Worm (Caenorhabditis elegans) whole organism, young adult: ENCODE data around the gene gldi-8.

Experiments
- B0336.3 ChIP-seq: fragments of 200-800 bp; sonication (Bioruptor generic); IDR thresholded peaks from 2 replicates; pipeline ENCODE4 v1.3.6; 2022; ENCODE audit warnings: missing genetic modification characterization, missing compliant biosample characterization
- D2030.7 ChIP-seq: fragments of 200-800 bp; sonication (Bioruptor generic); IDR thresholded peaks from 2 replicates; pipeline ENCODE4 v1.3.6; 2022; ENCODE audit warnings: missing genetic modification reagents, missing genetic modification characterization, missing compliant biosample characterization
- F33H1.4 ChIP-seq: fragments of 200-800 bp; sonication (Bioruptor generic); IDR thresholded peaks from 2 replicates; pipeline ENCODE4 v1.3.6; 2022; ENCODE audit warnings: missing genetic modification reagents, missing genetic modification characterization, missing compliant biosample characterization
- K11D2.4 ChIP-seq: fragments of 200-800 bp; sonication (Bioruptor generic); IDR thresholded peaks from 2 replicates; pipeline ENCODE4 v1.3.6; 2022; ENCODE audit warnings: missing genetic modification reagents, missing genetic modification characterization, missing compliant biosample characterization
- K12H6.12 ChIP-seq: fragments of 200-800 bp; sonication (Bioruptor generic); optimal IDR thresholded peaks from 2 replicates; lab custom pipeline; 2018; ENCODE audit warnings: mild to moderate bottlenecking, missing genetic modification characterization, missing compliant biosample characterization
- Y53G8AR.9 ChIP-seq: fragments of 200-800 bp; sonication (Bioruptor generic); conservative IDR thresholded peaks from 2 replicates; pipeline ENCODE4 v1.3.6; 2022; ENCODE audit warnings: missing genetic modification reagents, missing genetic modification characterization, missing compliant biosample characterization
- aptf-2 ChIP-seq: fragments of 200-800 bp; sonication (Bioruptor generic); conservative IDR thresholded peaks from 2 replicates; pipeline ENCODE4 v1.3.6; 2022; ENCODE audit warnings: missing genetic modification reagents, missing genetic modification characterization, missing compliant biosample characterization
- attf-5 ChIP-seq: fragments of 200-800 bp; sonication (Bioruptor generic); optimal IDR thresholded peaks from 2 replicates; lab custom pipeline; 2018; ENCODE audit warnings: mild to moderate bottlenecking, missing genetic modification characterization, missing compliant biosample characterization
- cebp-1 ChIP-seq, 2 experiments: fragments of 200-800 bp in 1 of 2; sonication (Bioruptor generic) in 1 of 2; sonication (generic microtip) in 1 of 2; IDR thresholded peaks in 1 of 2; optimal IDR thresholded peaks in 1 of 2; 2 replicates each; pipeline versions ENCODE4 v1.3.6 to Lab custom; 2017 to 2022; ENCODE audit warnings: missing compliant biosample characterization in 2 of 2, missing genetic modification characterization in 2 of 2, mild to moderate bottlenecking in 1 of 2, missing genetic modification reagents in 1 of 2, moderate library complexity in 1 of 2
- ceh-91 ChIP-seq: fragments of 200-800 bp; sonication (Bioruptor generic); IDR thresholded peaks from 2 replicates; pipeline ENCODE4 v1.3.6; 2022; ENCODE audit warnings: missing genetic modification reagents, missing genetic modification characterization, missing compliant biosample characterization
- egrh-3 ChIP-seq: fragments of 200-800 bp; sonication (Bioruptor generic); IDR thresholded peaks from 2 replicates; pipeline ENCODE4 v1.3.6; 2022; ENCODE audit warnings: missing genetic modification reagents, missing genetic modification characterization, missing compliant biosample characterization
- ets-4 ChIP-seq: fragments of 200-800 bp; sonication (Bioruptor generic); optimal IDR thresholded peaks from 2 replicates; lab custom pipeline; 2018; ENCODE audit warnings: mild to moderate bottlenecking, missing genetic modification characterization, missing compliant biosample characterization
- hlh-12 ChIP-seq: sonication (generic microtip); optimal IDR thresholded peaks from 2 replicates; lab custom pipeline; 2016; ENCODE audit warnings: missing genetic modification characterization, missing compliant biosample characterization
- hlh-26 ChIP-seq: fragments of 200-800 bp; sonication (Bioruptor generic); conservative IDR thresholded peaks from 2 replicates; pipeline ENCODE4 v1.3.6; 2022; ENCODE audit warnings: missing genetic modification reagents, missing genetic modification characterization, missing compliant biosample characterization
- hrde-1 ChIP-seq: sonication (generic microtip); optimal IDR thresholded peaks from 2 replicates; lab custom pipeline; 2016; ENCODE audit warnings: missing genetic modification characterization, mild to moderate bottlenecking, missing compliant biosample characterization, moderate library complexity, missing genotype, missing genetic modification reagents, borderline replicate concordance
- lag-1 ChIP-seq: fragments of 200-800 bp; sonication (Bioruptor generic); IDR thresholded peaks from 2 replicates; pipeline ENCODE4 v1.3.6; 2022; ENCODE audit warnings: missing genetic modification reagents, missing genetic modification characterization, missing compliant biosample characterization
- lin-26 ChIP-seq: fragments of 200-800 bp; sonication (Bioruptor generic); IDR thresholded peaks from 2 replicates; pipeline ENCODE4 v1.3.6; 2022; ENCODE audit warnings: missing genetic modification reagents, missing genetic modification characterization, missing compliant biosample characterization
- lin-54 ChIP-seq: fragments of 200-800 bp; sonication (Bioruptor generic); optimal IDR thresholded peaks from 2 replicates; lab custom pipeline; 2018; ENCODE audit warnings: mild to moderate bottlenecking, missing genetic modification characterization, missing compliant biosample characterization
- lsl-1 ChIP-seq: fragments of 200-800 bp; sonication (Bioruptor generic); optimal IDR thresholded peaks from 2 replicates; lab custom pipeline; 2018; ENCODE audit warnings: mild to moderate bottlenecking, missing genetic modification characterization, moderate library complexity, missing compliant biosample characterization
- madf-3 ChIP-seq: fragments of 200-800 bp; sonication (Bioruptor generic); IDR thresholded peaks from 2 replicates; pipeline ENCODE4 v1.3.6; 2022; ENCODE audit warnings: missing genetic modification reagents, missing genetic modification characterization, missing compliant biosample characterization
- madf-6 ChIP-seq: fragments of 200-800 bp; sonication (Bioruptor generic); IDR thresholded peaks from 2 replicates; pipeline ENCODE4 v1.3.6; 2022; ENCODE audit warnings: missing genetic modification reagents, missing genetic modification characterization, missing compliant biosample characterization
- madf-8 ChIP-seq: fragments of 200-800 bp; sonication (Bioruptor generic); conservative IDR thresholded peaks from 2 replicates; pipeline ENCODE4 v1.3.6; 2022; ENCODE audit warnings: missing genetic modification reagents, missing genetic modification characterization, missing compliant biosample characterization
- mel-28 ChIP-seq: sonication (generic microtip); optimal IDR thresholded peaks from 2 replicates; lab custom pipeline; 2016; ENCODE audit warnings: borderline replicate concordance, mild to moderate bottlenecking, missing genetic modification characterization, missing compliant biosample characterization
- nfyb-1 ChIP-seq: fragments of 200-800 bp; sonication (Bioruptor generic); IDR thresholded peaks from 2 replicates; pipeline ENCODE4 v1.3.6; 2022; ENCODE audit warnings: missing genetic modification reagents, missing genetic modification characterization, missing compliant biosample characterization
- rec-8 ChIP-seq, 2 experiments: sonication (generic microtip); optimal IDR thresholded peaks; 2 replicates each; lab custom pipeline; 2016; ENCODE audit warnings: mild to moderate bottlenecking in 2 of 2, missing genetic modification characterization in 2 of 2, missing genetic modification reagents in 2 of 2, missing genotype in 2 of 2, missing biosample characterization in 1 of 2, missing compliant biosample characterization in 1 of 2, moderate library complexity in 1 of 2
- rpc-1 ChIP-seq, 2 experiments: fragments of 150-350 bp in 1 of 2; sonication (generic microtip) in 1 of 2; optimal IDR thresholded peaks; 2 replicates each; lab custom pipeline; 2014 to 2018; ENCODE audit warnings: missing biosample characterization in 1 of 2, missing genetic modification characterization in 1 of 2, missing genetic modification reagents in 1 of 2, missing genotype in 1 of 2
- sea-2 ChIP-seq: fragments of 200-800 bp; sonication (Bioruptor generic); IDR thresholded peaks from 2 replicates; pipeline ENCODE4 v1.3.6; 2022; ENCODE audit warnings: missing genetic modification characterization, missing compliant biosample characterization
- snpc-1.3 ChIP-seq: sonication (generic microtip); optimal IDR thresholded peaks from 2 replicates; lab custom pipeline; 2017; ENCODE audit warnings: missing genetic modification characterization, mild to moderate bottlenecking, missing compliant biosample characterization, antibody characterized with exemption, moderate library complexity, missing genotype, missing genetic modification reagents; ENCODE audit not compliant: insufficient read depth
- snpc-3.4 ChIP-seq: sonication (generic microtip); optimal IDR thresholded peaks from 2 replicates; lab custom pipeline; 2017; ENCODE audit warnings: missing genetic modification characterization, mild to moderate bottlenecking, missing compliant biosample characterization, antibody characterized with exemption, moderate library complexity, missing genotype, missing genetic modification reagents
- unc-62 ChIP-seq: fragments of 150-350 bp; optimal IDR thresholded peaks from 2 replicates; lab custom pipeline; 2014; ENCODE audit warnings: missing biosample characterization, missing genetic modification reagents, missing genetic modification characterization
- xnd-1 ChIP-seq: sonication (generic microtip); optimal IDR thresholded peaks from 2 replicates; lab custom pipeline; 2016; ENCODE audit warnings: missing genotype, missing genetic modification reagents, missing genetic modification characterization, missing compliant biosample characterization
- zfh-2 ChIP-seq: fragments of 200-800 bp; sonication (Bioruptor generic); conservative IDR thresholded peaks from 2 replicates; pipeline ENCODE4 v1.3.6; 2022; ENCODE audit warnings: missing genetic modification reagents, missing genetic modification characterization, missing compliant biosample characterization
- zim-3 ChIP-seq: sonication (generic microtip); optimal IDR thresholded peaks from 2 replicates; lab custom pipeline; 2017; ENCODE audit warnings: mild to moderate bottlenecking, missing genetic modification characterization, moderate library complexity, missing compliant biosample characterization
- ztf-26 ChIP-seq: sonication (generic microtip); optimal IDR thresholded peaks from 2 replicates; lab custom pipeline; 2017; ENCODE audit warnings: missing genetic modification characterization, missing compliant biosample characterization
- ztf-28 ChIP-seq: fragments of 200-800 bp; sonication (Bioruptor generic); IDR thresholded peaks from 2 replicates; pipeline ENCODE4 v1.3.6; 2022; ENCODE audit warnings: missing genetic modification reagents, missing genetic modification characterization, missing compliant biosample characterization
- ztf-3 ChIP-seq: fragments of 200-800 bp; sonication (Bioruptor generic); optimal IDR thresholded peaks from 2 replicates; lab custom pipeline; 2018; ENCODE audit warnings: mild to moderate bottlenecking, missing genetic modification characterization, missing compliant biosample characterization

Gene gldi-8

DNA sequence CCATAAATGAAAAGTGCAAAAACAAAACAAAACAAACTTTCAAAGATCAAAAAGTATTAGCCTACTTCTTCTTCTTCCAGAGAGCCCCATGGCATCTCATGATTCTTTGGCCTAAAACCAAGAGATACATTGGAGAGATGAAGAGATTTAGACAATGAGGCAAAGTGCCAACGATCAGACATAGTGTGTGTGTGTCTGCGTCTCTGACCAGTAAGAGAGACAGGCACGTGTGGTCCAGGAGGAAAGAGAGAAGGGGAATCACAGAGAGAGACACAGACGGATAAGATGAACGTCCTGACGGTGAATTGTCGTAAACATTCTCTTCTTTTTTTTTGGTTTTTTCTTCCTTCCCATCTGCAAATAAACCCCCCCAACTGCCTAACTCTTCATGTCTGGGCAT lies 16.1 kb downstream of the gldi-8 start (continued):
- TF ChIP-seq hrde-1 (tag; lab: Kevin White, UChicago), result no peak
- TF ChIP-seq lsl-1, result no peak
- TF ChIP-seq egrh-3 (GFP tag; lab: Robert Waterston, UW), result 0 out of 2 replicates have a peak, but pooled peaks have one; percentile 5
- TF ChIP-seq Y53G8AR.9 (GFP tag; lab: Robert Waterston, UW), result peak; percentile 35; the same call in 1 of the 2 replicates
- TF ChIP-seq ztf-3 (GFP tag; lab: Kevin White, UChicago), result no peak
- TF ChIP-seq B0336.3 (GFP tag; lab: Robert Waterston, UW), result no peak; the same call in none of the 2 replicates
- no peak for TF ChIP-seq ets-4
- TF ChIP-seq K11D2.4 (GFP tag; lab: Robert Waterston, UW), result peak; percentile 86
- no peak for TF ChIP-seq lag-1 (GFP tag; lab: Robert Waterston, UW)
- peak; percentile 61; the same call in 1 of the 2 replicates for TF ChIP-seq lin-26 (GFP tag; lab: Robert Waterston, UW)
- TF ChIP-seq cebp-1 (GFP tag; IDR thresholded peaks at IDR 0.05; lab: Robert Waterston, UW), result no peak
- peak; percentile 82 for TF ChIP-seq cebp-1 (tag; optimal IDR thresholded peaks at IDR 0.05; lab: Kevin White, UChicago)
- no peak for TF ChIP-seq rec-8 (tag; optimal IDR thresholded peaks at IDR 0.05; lab: Kevin White, UChicago)
- TF ChIP-seq zfh-2 (GFP tag; lab: Robert Waterston, UW), result peak; percentile 83
- TF ChIP-seq mel-28 (tag; lab: Kevin White, UChicago), result no peak
- TF ChIP-seq K12H6.12 (tag; lab: Kevin White, UChicago), result peak; percentile 94
- TF ChIP-seq zim-3, result no peak
- no peak for TF ChIP-seq rpc-1 (optimal IDR thresholded peaks at IDR 0.05; lab: Kevin White, UChicago)
- TF ChIP-seq rpc-1 (tag; optimal IDR thresholded peaks at IDR 0.05; lab: Kevin White, UChicago), result no peak
- TF ChIP-seq unc-62 (GFP tag; lab: Kevin White, UChicago), result peak; percentile 16
- 0 out of 2 replicates have a peak, but pooled peaks have one; percentile 68 for TF ChIP-seq madf-3
- 0 out of 2 replicates have a peak, but pooled peaks have one; percentile 49 for TF ChIP-seq aptf-2 (GFP tag; lab: Robert Waterston, UW)
- TF ChIP-seq ztf-26 (tag; lab: Kevin White, UChicago), result peak; percentile 73
- TF ChIP-seq nfyb-1 (GFP tag; lab: Robert Waterston, UW), result peak; percentile 84

- TF ChIP-seq sea-2 (GFP tag; lab: Robert Waterston, UW) (no peak), xnd-1 (tag; lab: Kevin White, UChicago) (peak; percentile 95), madf-6 (GFP tag; lab: Robert Waterston, UW) (peak; percentile 89), snpc-1.3 (peak; percentile 1), snpc-3.4 (tag; lab: Kevin White, UChicago) (no peak), madf-8 (peak; percentile 66; the same call in 1 of the 2 replicates), ztf-28 (0 out of 2 replicates have a peak, but pooled peaks have one; percentile 48), hlh-26 (GFP tag; lab: Robert Waterston, UW) (no peak), attf-5 (GFP tag; lab: Kevin White, UChicago) (no peak), lsl-1 (peak; percentile 99), F33H1.4 (GFP tag; lab: Robert Waterston, UW) (peak; percentile 94), lin-54 (GFP tag; lab: Kevin White, UChicago) (peak; percentile 59), ceh-91 (GFP tag; lab: Robert Waterston, UW) (peak; percentile 35; the same call in 1 of the 2 replicates), D2030.7 (GFP tag; lab: Robert Waterston, UW) (peak; percentile 68), hlh-12 (tag; lab: Kevin White, UChicago) (no peak)
Measured at ce11 chrIII:12575350-12576292, 23.9 kb downstream of the gldi-8 start, which contains the start of gene aakg-1. Gene aakg-1, minus strand, starts transcription at chrIII:12575401.
